Worm (Caenorhabditis elegans): Measurements from ENCODE around the gene mec-15.

Gene mec-15

DNA sequence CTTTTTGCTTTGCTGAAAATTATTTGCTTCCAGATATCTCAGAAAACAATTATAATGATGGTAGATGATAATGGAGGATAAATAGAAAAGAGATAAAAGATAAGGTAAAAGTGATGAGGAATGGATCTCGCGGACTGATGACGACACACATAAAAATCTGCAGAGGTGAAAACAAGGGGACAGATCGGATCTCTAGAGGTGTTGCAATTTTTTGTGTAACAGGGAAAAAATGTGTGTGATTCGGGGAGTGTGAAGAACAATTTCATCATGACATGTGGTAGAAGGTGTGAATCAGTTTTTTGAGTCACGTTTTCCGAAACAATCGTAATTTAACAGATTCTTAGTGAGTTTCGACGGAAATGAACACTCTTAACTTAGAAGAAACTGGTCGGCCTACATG lies 49.4 kb upstream of the mec-15 start (continued):
- TF ChIP-seq ceh-63 (GFP tag; optimal IDR thresholded peaks at IDR 0.05) (no peak), zag-1 (tag; optimal IDR thresholded peaks at IDR 0.05) (no peak), nhr-76 (tag; optimal IDR thresholded peaks at IDR 0.05) (no peak), hpl-2 (GFP tag; optimal IDR thresholded peaks at IDR 0.05) (no peak), lsy-2 (tag; optimal IDR thresholded peaks at IDR 0.05) (peak in 1 of 2 experiments; percentile 1), xbp-1 (tag; optimal IDR thresholded peaks at IDR 0.05) (no peak), lin-13 (GFP tag; optimal IDR thresholded peaks at IDR 0.05) (no peak), nhr-20 (tag; optimal IDR thresholded peaks at IDR 0.05) (peak; percentile 2), tlp-1 (tag; optimal IDR thresholded peaks at IDR 0.05) (no peak), mab-9 (GFP tag; IDR thresholded peaks at IDR 0.05) (no peak)

ce11 chrII:10284991-10285390 lies 45.5 kb upstream of the mec-15 start:
- no peak for TF ChIP-seq F16B12.6 (tag; optimal IDR thresholded peaks at IDR 0.05)
- TF ChIP-seq sup-37 (GFP tag; optimal IDR thresholded peaks at IDR 0.05) = no peak
- no peak for TF ChIP-seq egl-27 (tag; optimal IDR thresholded peaks at IDR 0.05)
- no peak for TF ChIP-seq zip-4 (GFP tag; optimal IDR thresholded peaks at IDR 0.05)
- TF ChIP-seq swsn-7 (tag; optimal IDR thresholded peaks at IDR 0.05) = no peak
- no peak for TF ChIP-seq hpl-2 (GFP tag; optimal IDR thresholded peaks at IDR 0.05)

ce11 chrII:10283145-10283544 lies 43.6 kb upstream of the mec-15 start:
- TF ChIP-seq unc-30 (tag; optimal IDR thresholded peaks at IDR 0.05) = no peak
- no peak for TF ChIP-seq blmp-1 (tag; optimal IDR thresholded peaks at IDR 0.05)
- TF ChIP-seq dsc-1 (tag; optimal IDR thresholded peaks at IDR 0.05) = peak; percentile 56
- peak; percentile 33 for TF ChIP-seq fkh-8 (tag; optimal IDR thresholded peaks at IDR 0.05)

DNA sequence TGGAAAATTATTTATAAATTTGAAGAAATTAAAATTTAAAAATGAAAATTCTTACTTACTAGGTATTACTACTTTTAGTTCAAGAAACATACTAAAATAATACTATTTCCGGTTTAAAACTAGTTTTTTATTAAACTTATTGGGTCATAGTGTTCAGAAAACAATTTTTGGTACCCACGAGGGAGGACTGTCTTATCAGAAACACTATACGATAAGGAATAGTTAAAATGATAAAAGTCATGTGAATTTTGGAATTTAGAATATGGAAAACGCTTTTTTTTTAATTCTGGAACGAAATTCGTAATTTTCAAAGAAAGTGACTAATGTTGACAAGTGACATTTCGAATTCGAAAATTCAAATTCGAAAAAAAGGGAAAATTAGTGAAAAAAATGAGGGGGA lies 42.2 kb upstream of the mec-15 start:
- no peak for TF ChIP-seq tbx-2 (tag; optimal IDR thresholded peaks at IDR 0.05)
- no peak for TF ChIP-seq ces-1 (GFP tag; optimal IDR thresholded peaks at IDR 0.05)
- no peak for TF ChIP-seq efl-1 (optimal IDR thresholded peaks at IDR 0.05)
- TF ChIP-seq efl-1 (GFP tag; optimal IDR thresholded peaks at IDR 0.05 in 1 of 2) = peak in 1 of 2 experiments; percentile 58
- TF ChIP-seq nhr-84 (tag; optimal IDR thresholded peaks at IDR 0.05) = no peak
- TF ChIP-seq lin-13 (GFP tag; optimal IDR thresholded peaks at IDR 0.05) = no peak
- no peak for TF ChIP-seq swsn-7 (tag; optimal IDR thresholded peaks at IDR 0.05)
- TF ChIP-seq elt-2 (tag; optimal IDR thresholded peaks at IDR 0.05) = peak; percentile 72
- TF ChIP-seq unc-62 (GFP tag; optimal IDR thresholded peaks at IDR 0.05) = no peak
- TF ChIP-seq dpl-1 (GFP tag; optimal IDR thresholded peaks at IDR 0.05) = no peak
- TF ChIP-seq nhr-71 (tag; optimal IDR thresholded peaks at IDR 0.05) = no peak
- TF ChIP-seq lin-35 (GFP tag; optimal IDR thresholded peaks at IDR 0.05) = peak in 1 of 2 experiments; percentile 12

DNA sequence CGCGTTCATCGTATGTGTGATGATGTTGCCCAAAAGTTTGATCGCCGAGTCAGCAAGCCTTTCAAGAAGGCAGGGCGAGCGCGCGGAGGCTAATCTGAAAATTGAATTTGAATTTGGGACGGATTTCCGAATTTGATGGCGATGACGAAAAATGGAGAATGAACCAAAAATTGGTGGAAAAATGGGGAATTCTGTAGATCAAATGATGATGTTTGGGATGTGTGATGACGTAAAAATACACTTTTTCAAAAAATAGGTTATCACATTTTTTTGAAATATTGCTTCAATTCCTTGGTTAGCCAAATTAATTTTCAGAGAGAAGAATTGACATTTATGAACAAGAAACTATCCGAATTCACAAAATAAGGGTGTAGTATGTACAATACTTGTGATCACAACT lies 40.1 kb upstream of the mec-15 start, which contains the start of gene ZK971.1:
Gene ZK971.1, minus strand, starts transcription at position 101 of the 400 bp plus-strand sequence.
- TF ChIP-seq fkh-4 (tag; optimal IDR thresholded peaks at IDR 0.05; ENCODE audit: borderline replicate concordance) (no peak), pqm-1 (tag; optimal IDR thresholded peaks at IDR 0.05) (no peak), elt-2 (tag; optimal IDR thresholded peaks at IDR 0.05) (no peak), lin-13 (GFP tag; optimal IDR thresholded peaks at IDR 0.05) (no peak), nhr-76 (tag; optimal IDR thresholded peaks at IDR 0.05) (no peak), efl-1 (optimal IDR thresholded peaks at IDR 0.05) (no peak), efl-1 (GFP tag; optimal IDR thresholded peaks at IDR 0.05 in 1 of 2) (no peak), rnt-1 (tag; optimal IDR thresholded peaks at IDR 0.05) (no peak), unc-130 (tag; optimal IDR thresholded peaks at IDR 0.05) (no peak), lin-35 (GFP tag; optimal IDR thresholded peaks at IDR 0.05) (no peak), vab-15 (tag; optimal IDR thresholded peaks at IDR 0.05) (no peak), nhr-19 (GFP tag; conservative IDR thresholded peaks at IDR 0.05) (no peak), dpl-1 (GFP tag; optimal IDR thresholded peaks at IDR 0.05) (no peak), efl-3 (GFP tag; optimal IDR thresholded peaks at IDR 0.05) (no peak), lsy-2 (tag; optimal IDR thresholded peaks at IDR 0.05) (no peak), fos-1 (tag; optimal IDR thresholded peaks at IDR 0.05) (no peak), mdl-1 (tag; optimal IDR thresholded peaks at IDR 0.05) (no peak), zip-4 (GFP tag; optimal IDR thresholded peaks at IDR 0.05) (no peak), ceh-82 (tag; optimal IDR thresholded peaks at IDR 0.05) (no peak)
